Fruit fly (Drosophila melanogaster): ENCODE results near the gene CG9626.

- TF ChIP-seq CG7101 (tag; optimal IDR thresholded peaks at IDR 0.05), result no peak
- no peak for TF ChIP-seq Clk (GFP tag; optimal IDR thresholded peaks at IDR 0.05)
- TF ChIP-seq Mnt (GFP tag; optimal IDR thresholded peaks at IDR 0.05), result no peak
- TF ChIP-seq kay (GFP tag; ENCODE audit: borderline replicate concordance), result no peak
- TF ChIP-seq CG5204 (GFP tag; optimal IDR thresholded peaks at IDR 0.05), result no peak
- TF ChIP-seq CG11617 (GFP tag; optimal IDR thresholded peaks at IDR 0.05), result no peak
- TF ChIP-seq CG1620 (GFP tag; optimal IDR thresholded peaks at IDR 0.05), result no peak
- no peak for TF ChIP-seq tj (GFP tag; optimal IDR thresholded peaks at IDR 0.05)
- no peak for TF ChIP-seq toe (GFP tag; optimal IDR thresholded peaks at IDR 0.05)
Observed at dm6 chr3R:8334982-8335381, 34.2 kb upstream of the CG9626 start.

Data from whole organism, adult.